Worm (Caenorhabditis elegans) whole organism, dauer: ENCODE data around the gene glrx-5.

ENCODE experiments used
- unc-62 ChIP-seq: sonication (generic microtip); optimal IDR thresholded peaks from 2 replicates; lab custom pipeline; 2017; ENCODE audit warnings: missing biosample characterization, missing genetic modification reagents, missing genetic modification characterization

glrx-5 gene

ce11 chrIII:12327528-12327997 lies 46.1 kb downstream of the glrx-5 start, which contains the start of the genes zip-12 and Y75B8A.63:
Gene zip-12, plus strand, starts transcription at chrIII:12327914.
Gene Y75B8A.63, plus strand, starts transcription at chrIII:12327947.
- no peak for TF ChIP-seq unc-62 (GFP tag; lab: Kevin White, UChicago)

- no peak for TF ChIP-seq unc-62 (GFP tag; lab: Kevin White, UChicago)
Observed at ce11 chrIII:12325284-12325683, 48.4 kb downstream of the glrx-5 start.
